Worm (Caenorhabditis elegans): ENCODE results near the gene ZK892.6.

ZK892.6 gene

ce11 chrII:9943246-9943645 is 36.7 kb downstream of the ZK892.6 start:
- TF ChIP-seq F13C5.2 (tag; optimal IDR thresholded peaks at IDR 0.05) (no peak), ets-7 (tag; optimal IDR thresholded peaks at IDR 0.05) (no peak), scrt-1 (GFP tag; IDR thresholded peaks at IDR 0.05) (no peak), tbx-37 (GFP tag; conservative IDR thresholded peaks at IDR 0.05) (no peak), hmbx-1 (tag; optimal IDR thresholded peaks at IDR 0.05) (no peak), tbx-11 (GFP tag; IDR thresholded peaks at IDR 0.05) (no peak), pes-1 (GFP tag; IDR thresholded peaks at IDR 0.05) (no peak)

- TF ChIP-seq ets-7 (tag; optimal IDR thresholded peaks at IDR 0.05): no peak
- TF ChIP-seq B0310.2 (tag; optimal IDR thresholded peaks at IDR 0.05): no peak
- peak; percentile 87 for TF ChIP-seq tbx-37 (GFP tag; conservative IDR thresholded peaks at IDR 0.05)
- no peak for TF ChIP-seq tbx-11 (GFP tag; IDR thresholded peaks at IDR 0.05)
- no peak for TF ChIP-seq sea-1 (GFP tag; conservative IDR thresholded peaks at IDR 0.05)
- TF ChIP-seq ceh-36 (tag; optimal IDR thresholded peaks at IDR 0.05): no peak
- TF ChIP-seq pes-1 (GFP tag; IDR thresholded peaks at IDR 0.05): no peak; the same call in 1 of the 2 replicates
- no peak for TF ChIP-seq ama-1 (optimal IDR thresholded peaks at IDR 0.05)
- TF ChIP-seq ceh-13 (GFP tag; optimal IDR thresholded peaks at IDR 0.05): no peak
- peak; percentile 47; the same call in 1 of the 2 replicates for TF ChIP-seq flt-1 (GFP tag; IDR thresholded peaks at IDR 0.05)
- TF ChIP-seq F13C5.2 (tag; optimal IDR thresholded peaks at IDR 0.05): peak; percentile 57
Measured at ce11 chrII:9940430-9940829, 39.5 kb downstream of the ZK892.6 start, which contains the start of gene ufd-3. TSS of gene ufd-3 (plus strand) at chrII:9940753.

- TF ChIP-seq pes-1 (GFP tag; IDR thresholded peaks at IDR 0.05) (no peak), F13C5.2 (tag; optimal IDR thresholded peaks at IDR 0.05) (no peak), tra-4 (tag; optimal IDR thresholded peaks at IDR 0.05) (no peak), sea-1 (GFP tag; conservative IDR thresholded peaks at IDR 0.05) (no peak), hmbx-1 (tag; optimal IDR thresholded peaks at IDR 0.05) (no peak), aly-1 (tag; optimal IDR thresholded peaks at IDR 0.05) (no peak), scrt-1 (GFP tag; IDR thresholded peaks at IDR 0.05) (no peak), tbx-11 (GFP tag; IDR thresholded peaks at IDR 0.05) (no peak), ceh-36 (tag; optimal IDR thresholded peaks at IDR 0.05) (no peak), ets-7 (tag; optimal IDR thresholded peaks at IDR 0.05) (no peak), hmg-4 (GFP tag; optimal IDR thresholded peaks at IDR 0.05) (no peak), ceh-13 (GFP tag; optimal IDR thresholded peaks at IDR 0.05) (no peak), hnd-1 (tag; optimal IDR thresholded peaks at IDR 0.05) (no peak), ama-1 (optimal IDR thresholded peaks at IDR 0.05) (no peak), flt-1 (GFP tag; IDR thresholded peaks at IDR 0.05) (no peak), tbx-37 (GFP tag; conservative IDR thresholded peaks at IDR 0.05) (no peak), B0310.2 (tag; optimal IDR thresholded peaks at IDR 0.05) (no peak)
Measured at ce11 chrII:9938877-9939276, 41.0 kb downstream of the ZK892.6 start, which contains the start of the genes C05C10.7 and C05C10.5. TSS of gene C05C10.7 (minus strand) at chrII:9938971. TSS of gene C05C10.5 (plus strand) at chrII:9939040.

- no peak for TF ChIP-seq tbx-11 (GFP tag; IDR thresholded peaks at IDR 0.05)
- TF ChIP-seq B0310.2 (tag; optimal IDR thresholded peaks at IDR 0.05): no peak
- no peak for TF ChIP-seq sea-1 (GFP tag; conservative IDR thresholded peaks at IDR 0.05)
- TF ChIP-seq tra-4 (tag; optimal IDR thresholded peaks at IDR 0.05): no peak
- no peak for TF ChIP-seq tbx-37 (GFP tag; conservative IDR thresholded peaks at IDR 0.05)
- no peak for TF ChIP-seq flt-1 (GFP tag; IDR thresholded peaks at IDR 0.05)
- no peak for TF ChIP-seq ama-1 (optimal IDR thresholded peaks at IDR 0.05)
- no peak for TF ChIP-seq scrt-1 (GFP tag; IDR thresholded peaks at IDR 0.05)
- no peak for TF ChIP-seq F13C5.2 (tag; optimal IDR thresholded peaks at IDR 0.05)
- TF ChIP-seq hnd-1 (tag; optimal IDR thresholded peaks at IDR 0.05): no peak
- TF ChIP-seq aly-1 (tag; optimal IDR thresholded peaks at IDR 0.05): no peak
Measured at ce11 chrII:9937611-9938010, 42.3 kb downstream of the ZK892.6 start.

ce11 chrII:9936859-9937258 is 43.1 kb downstream of the ZK892.6 start, which contains the start of gene C05C10.3:
TSS of gene C05C10.3 (minus strand) at chrII:9936893.
- TF ChIP-seq scrt-1 (GFP tag; IDR thresholded peaks at IDR 0.05) (no peak), tbx-11 (GFP tag; IDR thresholded peaks at IDR 0.05) (no peak), flt-1 (GFP tag; IDR thresholded peaks at IDR 0.05) (no peak), hmg-4 (GFP tag; optimal IDR thresholded peaks at IDR 0.05) (no peak), ets-7 (tag; optimal IDR thresholded peaks at IDR 0.05) (no peak), ceh-36 (tag; optimal IDR thresholded peaks at IDR 0.05) (no peak), tbx-37 (GFP tag; conservative IDR thresholded peaks at IDR 0.05) (no peak), F13C5.2 (tag; optimal IDR thresholded peaks at IDR 0.05) (no peak), ama-1 (optimal IDR thresholded peaks at IDR 0.05) (no peak), ceh-13 (GFP tag; optimal IDR thresholded peaks at IDR 0.05) (no peak), pes-1 (GFP tag; IDR thresholded peaks at IDR 0.05) (no peak), hnd-1 (tag; optimal IDR thresholded peaks at IDR 0.05) (no peak), aly-1 (tag; optimal IDR thresholded peaks at IDR 0.05) (no peak), B0310.2 (tag; optimal IDR thresholded peaks at IDR 0.05) (no peak), tra-4 (tag; optimal IDR thresholded peaks at IDR 0.05) (no peak), hmbx-1 (tag; optimal IDR thresholded peaks at IDR 0.05) (no peak)

- TF ChIP-seq ceh-13 (GFP tag; optimal IDR thresholded peaks at IDR 0.05): no peak
- TF ChIP-seq tbx-37 (GFP tag; conservative IDR thresholded peaks at IDR 0.05): no peak
- TF ChIP-seq tra-4 (tag; optimal IDR thresholded peaks at IDR 0.05): no peak
- TF ChIP-seq scrt-1 (GFP tag; IDR thresholded peaks at IDR 0.05): no peak
- no peak for TF ChIP-seq B0310.2 (tag; optimal IDR thresholded peaks at IDR 0.05)
- TF ChIP-seq pes-1 (GFP tag; IDR thresholded peaks at IDR 0.05): no peak
- TF ChIP-seq F13C5.2 (tag; optimal IDR thresholded peaks at IDR 0.05): no peak
- TF ChIP-seq hmg-4 (GFP tag; optimal IDR thresholded peaks at IDR 0.05): no peak
- TF ChIP-seq tbx-11 (GFP tag; IDR thresholded peaks at IDR 0.05): no peak
Measured at ce11 chrII:9935664-9936063, 44.3 kb downstream of the ZK892.6 start.

- TF ChIP-seq ets-7 (tag; optimal IDR thresholded peaks at IDR 0.05) (no peak), sea-1 (GFP tag; conservative IDR thresholded peaks at IDR 0.05) (no peak), aly-1 (tag; optimal IDR thresholded peaks at IDR 0.05) (no peak), ceh-13 (GFP tag; optimal IDR thresholded peaks at IDR 0.05) (no peak), ama-1 (optimal IDR thresholded peaks at IDR 0.05) (no peak), B0310.2 (tag; optimal IDR thresholded peaks at IDR 0.05) (no peak), ceh-36 (tag; optimal IDR thresholded peaks at IDR 0.05) (no peak), flt-1 (GFP tag; IDR thresholded peaks at IDR 0.05) (no peak), scrt-1 (GFP tag; IDR thresholded peaks at IDR 0.05) (no peak), hmg-4 (GFP tag; optimal IDR thresholded peaks at IDR 0.05) (no peak)
Measured at ce11 chrII:9935044-9935599, 44.8 kb downstream of the ZK892.6 start.
